Fruit fly (Drosophila melanogaster) whole organism, prepupa: ENCODE results near the gene eIF1A.
A peak's percentile ranks its signal among the peaks of the same experiment; 100 is the strongest.

Experiments used
- Blimp-1 ChIP-seq: fragments of 200-800 bp; sonication (Bioruptor generic); optimal IDR thresholded peaks from 3 replicates; lab custom pipeline; 2017; ENCODE audit warnings: missing biosample characterization, missing genetic modification characterization, mild to moderate bottlenecking, moderate library complexity, missing genetic modification reagents
- CG10631 ChIP-seq: fragments of 200-800 bp; sonication (Bioruptor generic); optimal IDR thresholded peaks from 2 replicates; lab custom pipeline; 2016; ENCODE audit warnings: missing biosample characterization, missing genetic modification characterization
- CG10669 ChIP-seq: fragments of 200-800 bp; sonication (Bioruptor generic); optimal IDR thresholded peaks from 3 replicates; lab custom pipeline; 2018; ENCODE audit warnings: missing biosample characterization, mild to moderate bottlenecking, missing genetic modification characterization, moderate library complexity
- CG11294 ChIP-seq: fragments of 200-800 bp; sonication (Bioruptor generic); IDR thresholded peaks from 2 replicates; pipeline ENCODE4 v1.3.6; 2022; ENCODE audit warnings: missing biosample characterization, missing genetic modification characterization
- CG11902 ChIP-seq: fragments of 200-800 bp; sonication (Bioruptor generic); optimal IDR thresholded peaks from 3 replicates; lab custom pipeline; 2016; ENCODE audit warnings: missing biosample characterization, missing genetic modification characterization
- CG15336 ChIP-seq: fragments of 200-800 bp; sonication (Bioruptor generic); IDR thresholded peaks from 2 replicates; pipeline ENCODE4 v1.3.6; 2022; ENCODE audit warnings: missing biosample characterization, missing genetic modification characterization
- CG1621 ChIP-seq: fragments of 200-800 bp; sonication (Bioruptor generic); optimal IDR thresholded peaks from 3 replicates; lab custom pipeline; 2018; ENCODE audit warnings: missing biosample characterization, mild to moderate bottlenecking, missing genetic modification characterization
- CG16779 ChIP-seq: fragments of 200-800 bp; sonication (Bioruptor generic); optimal IDR thresholded peaks from 3 replicates; lab custom pipeline; 2017; ENCODE audit warnings: missing biosample characterization, mild to moderate bottlenecking, missing genetic modification characterization
- CG3032 ChIP-seq: fragments of 200-800 bp; optimal IDR thresholded peaks from 2 replicates; lab custom pipeline; 2019; ENCODE audit warnings: missing biosample characterization, mild to moderate bottlenecking, missing genetic modification characterization, moderate library complexity
- CG31627 ChIP-seq: fragments of 200-800 bp; sonication (Bioruptor generic); optimal IDR thresholded peaks from 3 replicates; lab custom pipeline; 2016; ENCODE audit warnings: missing biosample characterization, missing genetic modification characterization
- CG32006 ChIP-seq: fragments of 200-800 bp; sonication (Bioruptor generic); optimal IDR thresholded peaks from 3 replicates; lab custom pipeline; 2017; ENCODE audit warnings: missing biosample characterization, mild to moderate bottlenecking, missing genetic modification characterization
- CG34406 ChIP-seq: fragments of 200-800 bp; sonication (Bioruptor generic); optimal IDR thresholded peaks from 3 replicates; lab custom pipeline; 2016; ENCODE audit warnings: missing biosample characterization, missing genetic modification characterization
- CG3919 ChIP-seq: fragments of 200-800 bp; sonication (Bioruptor generic); optimal IDR thresholded peaks from 3 replicates; lab custom pipeline; 2016; ENCODE audit warnings: missing biosample characterization, missing genetic modification characterization
- CG6163 ChIP-seq: fragments of 200-800 bp; sonication (Bioruptor generic); IDR thresholded peaks from 3 replicates; pipeline ENCODE4 v1.3.6; 2022; ENCODE audit warnings: missing biosample characterization, missing genetic modification characterization
- CG6276 ChIP-seq: fragments of 200-800 bp; sonication (Bioruptor generic); optimal IDR thresholded peaks from 2 replicates; lab custom pipeline; 2017; ENCODE audit warnings: missing biosample characterization, mild to moderate bottlenecking, missing genetic modification characterization
- CG6792 ChIP-seq: fragments of 200-800 bp; sonication (Bioruptor generic); optimal IDR thresholded peaks from 3 replicates; lab custom pipeline; 2016; ENCODE audit warnings: missing biosample characterization, missing genetic modification characterization
- CG6808 ChIP-seq: fragments of 200-800 bp; sonication (Bioruptor generic); optimal IDR thresholded peaks from 3 replicates; lab custom pipeline; 2017; ENCODE audit warnings: missing biosample characterization, missing genetic modification characterization, mild to moderate bottlenecking, moderate library complexity, missing genetic modification reagents
- CG6854 ChIP-seq: fragments of 200-800 bp; sonication (Bioruptor generic); optimal IDR thresholded peaks from 2 replicates; lab custom pipeline; 2017; ENCODE audit warnings: missing biosample characterization, mild to moderate bottlenecking, missing genetic modification characterization
- CG8119 ChIP-seq: fragments of 200-800 bp; sonication (Bioruptor generic); IDR thresholded peaks from 3 replicates; pipeline ENCODE4 v1.3.6; 2022; ENCODE audit warnings: missing biosample characterization, missing genetic modification characterization
- CG8319 ChIP-seq: fragments of 200-800 bp; sonication (Bioruptor generic); optimal IDR thresholded peaks from 3 replicates; lab custom pipeline; 2016; ENCODE audit warnings: missing biosample characterization, missing genetic modification characterization
- CG8632 ChIP-seq: fragments of 200-800 bp; sonication (Bioruptor generic); optimal IDR thresholded peaks from 3 replicates; lab custom pipeline; 2016; ENCODE audit warnings: missing biosample characterization, missing genetic modification characterization
- CG9139 ChIP-seq: fragments of 200-800 bp; sonication (Bioruptor generic); optimal IDR thresholded peaks from 3 replicates; lab custom pipeline; 2017; ENCODE audit warnings: missing biosample characterization, mild to moderate bottlenecking, missing genetic modification characterization
- Eip75B ChIP-seq: fragments of 200-800 bp; sonication (Bioruptor generic); optimal IDR thresholded peaks from 3 replicates; lab custom pipeline; 2016; ENCODE audit warnings: missing biosample characterization, missing genetic modification characterization
- Eip78C ChIP-seq: fragments of 200-800 bp; sonication (Bioruptor generic); peaks from one replicate; lab custom pipeline; 2016; ENCODE audit warnings: missing biosample characterization, missing genetic modification characterization
- Ets96B ChIP-seq: fragments of 200-800 bp; optimal IDR thresholded peaks from 2 replicates; lab custom pipeline; 2019; ENCODE audit warnings: missing biosample characterization, mild to moderate bottlenecking, missing genetic modification characterization, moderate library complexity
- Hr38 ChIP-seq: sonication (Bioruptor generic); optimal IDR thresholded peaks from 2 replicates; lab custom pipeline; 2016; ENCODE audit warnings: missing biosample characterization, missing genetic modification characterization
- Hr39 ChIP-seq: fragments of 200-800 bp; sonication (Bioruptor generic); optimal IDR thresholded peaks from 2 replicates; lab custom pipeline; 2016; ENCODE audit warnings: missing biosample characterization, missing genetic modification characterization
- Hr4 ChIP-seq: fragments of 200-800 bp; sonication (Bioruptor generic); optimal IDR thresholded peaks from 3 replicates; lab custom pipeline; 2016; ENCODE audit warnings: missing biosample characterization, missing genetic modification characterization
- Smox ChIP-seq: fragments of 200-800 bp; sonication (Bioruptor generic); optimal IDR thresholded peaks from 3 replicates; lab custom pipeline; 2016; ENCODE audit warnings: missing biosample characterization, missing genetic modification characterization
- Sox15 ChIP-seq: fragments of 200-800 bp; sonication (Bioruptor generic); optimal IDR thresholded peaks from 3 replicates; lab custom pipeline; 2016; ENCODE audit warnings: missing biosample characterization, missing genetic modification characterization
- achi ChIP-seq: fragments of 200-800 bp; sonication (Bioruptor generic); optimal IDR thresholded peaks from 3 replicates; lab custom pipeline; 2016; ENCODE audit warnings: missing biosample characterization, missing genetic modification characterization
- acj6 ChIP-seq: fragments of 200-800 bp; sonication (Bioruptor generic); optimal IDR thresholded peaks from 3 replicates; lab custom pipeline; 2016; ENCODE audit warnings: missing biosample characterization, missing genetic modification characterization
- cyc ChIP-seq: fragments of 200-800 bp; sonication (Bioruptor generic); optimal IDR thresholded peaks from 3 replicates; lab custom pipeline; 2016; ENCODE audit warnings: missing biosample characterization, missing genetic modification characterization
- dsx ChIP-seq: fragments of 200-800 bp; optimal IDR thresholded peaks from 3 replicates; lab custom pipeline; 2019; ENCODE audit warnings: missing biosample characterization, mild to moderate bottlenecking, missing genetic modification characterization, moderate library complexity; ENCODE audit not compliant: poor library complexity, severe bottlenecking
- eg ChIP-seq: fragments of 200-800 bp; sonication (Bioruptor generic); IDR thresholded peaks from 3 replicates; pipeline ENCODE4 v1.3.6; 2022; ENCODE audit warnings: missing biosample characterization, missing genetic modification characterization
- esn ChIP-seq: fragments of 200-800 bp; sonication (Bioruptor generic); optimal IDR thresholded peaks from 2 replicates; lab custom pipeline; 2016; ENCODE audit warnings: missing biosample characterization, mild to moderate bottlenecking, missing genetic modification characterization, moderate library complexity
- fd85E ChIP-seq: fragments of 200-800 bp; sonication (Bioruptor generic); optimal IDR thresholded peaks from 3 replicates; lab custom pipeline; 2016; ENCODE audit warnings: missing biosample characterization, missing genetic modification characterization
- lz ChIP-seq: fragments of 200-800 bp; sonication (Bioruptor generic); optimal IDR thresholded peaks from 3 replicates; lab custom pipeline; 2016; ENCODE audit warnings: missing biosample characterization, missing genetic modification characterization
- net ChIP-seq: fragments of 200-800 bp; sonication (Bioruptor generic); optimal IDR thresholded peaks from 3 replicates; lab custom pipeline; 2016; ENCODE audit warnings: missing biosample characterization, missing genetic modification characterization
- pdm3 ChIP-seq: fragments of 200-800 bp; sonication (Bioruptor generic); optimal IDR thresholded peaks from 3 replicates; lab custom pipeline; 2016; ENCODE audit warnings: missing biosample characterization, missing genetic modification characterization
- salr ChIP-seq, 2 experiments: fragments of 200-800 bp; sonication (Bioruptor generic); optimal IDR thresholded peaks; 3 replicates each; lab custom pipeline; 2016 to 2018; ENCODE audit warnings: missing biosample characterization in 2 of 2, missing genetic modification characterization in 2 of 2, mild to moderate bottlenecking in 1 of 2
- spab ChIP-seq: fragments of 200-800 bp; sonication (Bioruptor generic); optimal IDR thresholded peaks from 2 replicates; lab custom pipeline; 2017; ENCODE audit warnings: missing biosample characterization, mild to moderate bottlenecking, missing genetic modification characterization, missing genetic modification reagents
- ss ChIP-seq, 2 experiments: fragments of 200-800 bp; sonication (Bioruptor generic); optimal IDR thresholded peaks; 2 replicates in 1 of 2; 3 replicates in 1 of 2; lab custom pipeline; 2017 to 2018; ENCODE audit warnings: mild to moderate bottlenecking in 2 of 2, missing biosample characterization in 2 of 2, missing genetic modification characterization in 2 of 2, moderate library complexity in 1 of 2
- svp ChIP-seq: fragments of 200-800 bp; sonication (Bioruptor generic); peaks from one replicate; lab custom pipeline; 2016; ENCODE audit warnings: missing biosample characterization, missing genetic modification characterization
- topi ChIP-seq: fragments of 200-800 bp; sonication (Bioruptor generic); optimal IDR thresholded peaks from 3 replicates; lab custom pipeline; 2016; ENCODE audit warnings: missing biosample characterization, missing genetic modification characterization

Gene eIF1A

DNA sequence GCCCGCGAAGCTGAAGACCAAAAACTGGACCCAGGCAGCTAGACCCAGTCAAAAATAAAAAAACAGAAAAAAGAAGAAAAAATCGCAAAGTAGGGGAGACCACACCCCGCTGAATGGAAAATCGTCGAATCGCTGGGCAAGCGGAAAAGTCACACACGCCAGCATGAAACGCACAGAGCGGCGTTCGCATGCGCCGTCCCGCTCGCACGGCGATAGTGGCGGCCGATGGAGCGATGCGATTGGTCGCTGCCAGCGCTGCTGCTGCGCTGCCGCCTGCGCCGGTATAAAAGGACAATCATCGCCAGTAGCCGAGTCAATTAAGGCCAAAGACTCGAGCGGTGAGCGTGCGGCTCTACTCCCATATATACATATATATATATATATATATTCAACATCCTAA lies 38.6 kb upstream of the eIF1A start, which contains the start of gene repo:
Gene repo (plus strand): TSS at position 314 of the 400 bp plus-strand sequence.
- TF ChIP-seq Eip78C (GFP tag; lab: Kevin White, UChicago) (no peak), CG6163 (GFP tag; lab: Robert Waterston, UW) (0 out of 3 replicates have a peak, but pooled peaks have one; percentile 7)

dm6 chr3R:18242089-18242955 lies 32.1 kb upstream of the eIF1A start, which contains the start of the genes CG7156 and 14-3-3epsilon:
Gene CG7156 (minus strand): TSS chr3R:18242159.
Gene 14-3-3epsilon (plus strand): TSS chr3R:18242531.
- TF ChIP-seq svp (GFP tag; lab: Kevin White, UChicago) (peak; percentile 48), lz (GFP tag; lab: Kevin White, UChicago) (peak; percentile 30), CG9139 (GFP tag; lab: Kevin White, UChicago) (peak; percentile 56), Sox15 (GFP tag; lab: Kevin White, UChicago) (no peak), net (GFP tag; lab: Kevin White, UChicago) (no peak), CG8632 (GFP tag; lab: Kevin White, UChicago) (peak; percentile 18), Smox (GFP tag; lab: Kevin White, UChicago) (peak; percentile 28), cyc (peak; percentile 3), Blimp-1 (GFP tag; lab: Kevin White, UChicago) (peak; percentile 10), acj6 (GFP tag; lab: Kevin White, UChicago) (peak; percentile 6), achi (GFP tag; lab: Kevin White, UChicago) (peak; percentile 48), Eip75B (GFP tag; lab: Kevin White, UChicago) (peak; percentile 23), CG11902 (no peak), CG6854 (GFP tag; lab: Kevin White, UChicago) (peak; percentile 65), spab (no peak), CG8319 (GFP tag; lab: Kevin White, UChicago) (no peak), Hr38 (GFP tag; lab: Kevin White, UChicago) (no peak), CG15336 (peak; percentile 16; the same call in 1 of the 2 replicates), CG3919 (GFP tag; lab: Kevin White, UChicago) (peak; percentile 32), CG34406 (GFP tag; lab: Kevin White, UChicago) (no peak), esn (GFP tag; lab: Kevin White, UChicago) (peak; percentile 64), Eip78C (GFP tag; lab: Kevin White, UChicago) (peak; percentile 77), Hr39 (GFP tag; lab: Kevin White, UChicago) (no peak), CG6276 (GFP tag; lab: Kevin White, UChicago) (no peak), CG10669 (GFP tag; lab: Kevin White, UChicago) (no peak), CG1621 (no peak), Ets96B (no peak), salr (GFP tag; optimal IDR thresholded peaks at IDR 0.05; lab: Kevin White, UChicago) (no peak), CG10631 (GFP tag; lab: Kevin White, UChicago) (peak; percentile 5), CG3032 (tag; lab: Kevin White, UChicago) (no peak), CG11294 (no peak), CG16779 (peak; percentile 25), CG8119 (GFP tag; lab: Robert Waterston, UW) (peak; percentile 19; the same call in 1 of the 3 replicates), eg (GFP tag; lab: Robert Waterston, UW) (0 out of 3 replicates have a peak, but pooled peaks have one; percentile 49), fd85E (GFP tag; lab: Kevin White, UChicago) (no peak), CG32006 (GFP tag; lab: Kevin White, UChicago) (no peak), CG6163 (GFP tag; lab: Robert Waterston, UW) (0 out of 3 replicates have a peak, but pooled peaks have one; percentile 31), dsx (GFP tag; lab: Kevin White, UChicago) (no peak), CG6792 (GFP tag; lab: Kevin White, UChicago) (peak; percentile 17), Hr4 (no peak), topi (peak; percentile 20), CG31627 (GFP tag; lab: Kevin White, UChicago) (peak; percentile 0), CG6808 (peak; percentile 44), pdm3 (GFP tag; lab: Kevin White, UChicago) (no peak), ss (GFP tag; optimal IDR thresholded peaks at IDR 0.05; lab: Kevin White, UChicago) (peak; percentile 42 to 52)
- TF ChIP-seq, all 60 proteins: peak for 25
